Worm (Caenorhabditis elegans): ENCODE measurements around the gene suox-1.

The suox-1 gene

DNA sequence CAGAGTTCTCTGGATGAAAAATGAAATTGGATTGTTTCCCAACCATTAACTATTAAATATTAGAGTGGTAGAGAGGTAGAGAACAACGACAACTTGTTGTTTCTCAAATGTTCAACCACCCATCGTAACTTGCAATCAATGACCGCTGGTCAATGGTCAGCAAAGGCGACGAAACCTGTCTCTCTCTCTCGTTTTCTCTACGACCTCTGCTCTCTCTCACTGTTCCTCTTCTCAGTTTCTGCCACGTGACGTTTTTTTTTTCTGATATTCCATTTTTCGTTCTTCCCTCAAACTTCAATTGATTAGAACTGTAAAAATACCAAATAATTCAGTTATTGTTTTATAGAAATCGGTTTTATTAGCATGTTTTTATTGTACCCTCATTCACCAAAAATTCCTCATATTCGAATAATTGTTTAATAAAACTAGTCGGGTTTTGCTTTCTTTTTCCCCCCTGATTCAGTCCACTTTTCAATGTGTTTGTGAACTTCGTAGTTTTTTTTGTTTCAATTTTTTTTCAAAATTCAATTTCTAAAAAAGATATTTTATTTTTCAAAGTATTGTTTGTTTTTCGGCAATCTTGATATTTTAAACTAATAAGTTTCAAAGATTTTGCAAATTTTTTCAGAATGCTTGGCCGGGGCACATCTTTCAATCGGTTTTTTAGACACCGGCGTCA is at the start of gene suox-1:
suox-1 (plus strand) TSS at position 629 of the 679 bp plus-strand sequence.
- TF ChIP-seq ets-7 (tag; optimal IDR thresholded peaks at IDR 0.05) (no peak), tbx-37 (GFP tag; conservative IDR thresholded peaks at IDR 0.05) (no peak), ceh-36 (tag; optimal IDR thresholded peaks at IDR 0.05) (no peak), B0310.2 (tag; optimal IDR thresholded peaks at IDR 0.05) (no peak), sea-1 (GFP tag; conservative IDR thresholded peaks at IDR 0.05) (no peak), tbx-11 (GFP tag; IDR thresholded peaks at IDR 0.05) (no peak), F13C5.2 (tag; optimal IDR thresholded peaks at IDR 0.05) (no peak)

DNA sequence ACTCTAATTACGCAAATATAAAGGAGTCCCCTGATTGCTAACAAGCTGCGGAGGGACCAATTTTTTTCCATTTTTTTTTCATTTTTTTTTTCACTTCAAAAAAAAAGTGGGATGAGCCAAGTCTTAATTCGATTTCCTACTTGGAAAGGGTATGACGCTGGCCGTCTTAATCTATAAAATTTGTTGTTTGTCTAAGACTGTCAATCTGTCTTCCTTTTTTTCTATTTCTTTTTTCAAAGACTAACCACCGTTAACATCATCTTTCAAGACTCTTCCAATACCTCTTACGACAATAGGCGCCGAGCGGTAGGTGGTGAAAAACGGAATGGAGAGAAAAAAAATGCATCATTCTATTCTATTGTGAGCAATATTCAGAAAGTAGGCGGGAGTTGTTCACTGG is 32.3 kb upstream of the suox-1 start:
- TF ChIP-seq ets-7 (tag; optimal IDR thresholded peaks at IDR 0.05) (no peak), hnd-1 (tag; optimal IDR thresholded peaks at IDR 0.05) (no peak)

DNA sequence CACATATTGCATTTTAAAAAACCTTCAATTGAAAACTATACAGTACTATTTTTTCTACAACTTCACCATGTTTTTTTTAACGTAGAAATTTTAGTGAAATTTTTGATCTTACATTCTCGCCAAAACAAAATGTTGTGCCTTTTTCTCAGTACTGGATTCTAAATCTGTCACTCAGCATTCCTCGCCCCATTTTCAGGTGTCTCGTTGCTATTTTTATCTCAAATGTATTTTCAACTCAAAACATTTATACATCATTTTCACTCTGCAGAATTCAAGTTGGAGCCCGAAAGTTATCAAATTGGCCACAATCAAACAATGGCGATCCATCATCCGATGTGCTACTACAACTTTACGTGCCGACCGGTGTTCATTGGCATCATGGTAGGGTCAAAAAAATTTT is 31.3 kb upstream of the suox-1 start, which contains the start of gene sprr-1:
sprr-1 (plus strand) TSS at position 269 of the 400 bp plus-strand sequence.
- no peak for TF ChIP-seq ama-1 (optimal IDR thresholded peaks at IDR 0.05)
- no peak for TF ChIP-seq aly-1 (tag; optimal IDR thresholded peaks at IDR 0.05)
- no peak for TF ChIP-seq sea-1 (GFP tag; conservative IDR thresholded peaks at IDR 0.05)
- no peak for TF ChIP-seq ceh-13 (GFP tag; optimal IDR thresholded peaks at IDR 0.05)
- TF ChIP-seq ets-7 (tag; optimal IDR thresholded peaks at IDR 0.05), result no peak
- TF ChIP-seq hmbx-1 (tag; optimal IDR thresholded peaks at IDR 0.05), result no peak
- no peak for TF ChIP-seq tbx-11 (GFP tag; IDR thresholded peaks at IDR 0.05)
- no peak for TF ChIP-seq tbx-37 (GFP tag; conservative IDR thresholded peaks at IDR 0.05)
- TF ChIP-seq flt-1 (GFP tag; IDR thresholded peaks at IDR 0.05), result no peak
- TF ChIP-seq hmg-4 (GFP tag; optimal IDR thresholded peaks at IDR 0.05), result no peak
- no peak for TF ChIP-seq pes-1 (GFP tag; IDR thresholded peaks at IDR 0.05)
- no peak for TF ChIP-seq scrt-1 (GFP tag; IDR thresholded peaks at IDR 0.05)
- no peak for TF ChIP-seq tra-4 (tag; optimal IDR thresholded peaks at IDR 0.05)
- no peak for TF ChIP-seq hnd-1 (tag; optimal IDR thresholded peaks at IDR 0.05)
- no peak for TF ChIP-seq F13C5.2 (tag; optimal IDR thresholded peaks at IDR 0.05)
- TF ChIP-seq ceh-36 (tag; optimal IDR thresholded peaks at IDR 0.05), result no peak
- no peak for TF ChIP-seq B0310.2 (tag; optimal IDR thresholded peaks at IDR 0.05)

DNA sequence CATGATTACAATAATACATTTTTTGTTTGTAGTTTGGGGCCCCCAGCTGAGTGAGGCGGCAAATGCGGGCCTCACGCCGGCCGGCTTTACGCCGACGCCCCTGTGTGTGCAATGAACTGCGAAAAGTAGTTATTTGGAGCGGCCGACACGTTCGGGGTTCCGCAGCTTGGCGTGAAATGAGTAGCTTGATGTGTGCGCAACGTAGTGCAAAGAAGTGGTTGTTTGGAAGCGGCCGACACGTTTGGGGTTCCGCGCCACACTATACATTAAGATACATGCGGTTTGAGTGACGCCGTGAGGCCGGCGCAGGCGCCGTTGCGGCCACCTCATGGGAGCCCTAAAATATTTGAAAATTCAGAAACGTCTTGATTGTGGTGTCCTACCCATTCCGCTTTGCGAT is 28.7 kb upstream of the suox-1 start:
- TF ChIP-seq hnd-1 (tag; optimal IDR thresholded peaks at IDR 0.05) (no peak), ceh-13 (GFP tag; optimal IDR thresholded peaks at IDR 0.05) (no peak), ceh-36 (tag; optimal IDR thresholded peaks at IDR 0.05) (no peak), ets-7 (tag; optimal IDR thresholded peaks at IDR 0.05) (no peak)

DNA sequence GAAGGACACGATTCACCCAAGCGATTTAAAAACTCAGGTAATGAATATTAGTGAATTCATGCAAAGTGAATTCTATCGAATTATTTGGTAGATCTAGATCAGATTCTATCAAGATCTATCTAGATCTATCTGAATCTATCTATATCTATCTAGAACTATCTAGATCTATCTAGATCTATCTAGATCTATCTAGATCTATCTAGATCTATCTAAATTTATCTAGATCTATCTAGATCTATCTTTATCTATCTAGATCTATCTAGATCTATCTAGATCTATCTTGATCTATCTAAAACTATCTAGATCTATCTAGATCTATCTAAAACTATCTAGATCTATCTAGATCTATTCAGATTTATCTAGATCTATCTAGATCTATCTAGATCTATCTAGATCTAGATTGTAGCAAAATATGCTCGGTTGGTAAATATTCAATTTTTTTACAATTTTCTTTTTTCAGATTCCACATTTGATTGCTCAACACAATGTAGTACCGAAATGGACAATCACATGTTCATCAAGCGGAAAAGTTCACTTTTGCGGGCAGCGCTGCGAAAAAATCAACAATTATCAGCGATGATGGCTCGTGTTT is 27.3 kb upstream of the suox-1 start:
- no peak for TF ChIP-seq tra-4 (tag; optimal IDR thresholded peaks at IDR 0.05)
- TF ChIP-seq ets-7 (tag; optimal IDR thresholded peaks at IDR 0.05), result no peak
- no peak for TF ChIP-seq flt-1 (GFP tag; IDR thresholded peaks at IDR 0.05)
- TF ChIP-seq hmbx-1 (tag; optimal IDR thresholded peaks at IDR 0.05), result no peak
- TF ChIP-seq ceh-13 (GFP tag; optimal IDR thresholded peaks at IDR 0.05), result no peak
- no peak for TF ChIP-seq sea-1 (GFP tag; conservative IDR thresholded peaks at IDR 0.05)
- no peak for TF ChIP-seq pes-1 (GFP tag; IDR thresholded peaks at IDR 0.05)
- TF ChIP-seq scrt-1 (GFP tag; IDR thresholded peaks at IDR 0.05), result no peak
- no peak for TF ChIP-seq tbx-37 (GFP tag; conservative IDR thresholded peaks at IDR 0.05)
- no peak for TF ChIP-seq ama-1 (optimal IDR thresholded peaks at IDR 0.05)
- TF ChIP-seq F13C5.2 (tag; optimal IDR thresholded peaks at IDR 0.05), result no peak
- no peak for TF ChIP-seq hmg-4 (GFP tag; optimal IDR thresholded peaks at IDR 0.05)
- no peak for TF ChIP-seq ceh-36 (tag; optimal IDR thresholded peaks at IDR 0.05)

DNA sequence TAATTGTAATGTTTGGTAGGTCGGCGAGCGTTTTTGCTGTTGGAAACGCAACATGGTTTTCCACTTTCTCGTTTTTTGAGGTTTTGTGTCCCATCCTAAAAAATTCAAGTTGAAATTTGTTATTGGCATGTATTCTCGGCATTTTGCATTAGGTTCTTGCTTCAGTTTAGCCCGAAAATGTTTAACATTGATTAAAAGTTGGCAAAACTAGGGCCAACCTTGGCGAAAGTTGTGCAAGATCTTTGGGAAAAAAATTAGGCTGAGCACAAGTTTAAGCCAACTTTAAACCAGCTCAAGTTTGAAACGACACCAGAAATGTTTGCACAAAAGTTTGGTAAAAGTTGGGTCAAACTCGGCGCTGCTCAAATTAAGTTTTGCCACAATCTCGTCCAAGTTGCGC is 20.0 kb upstream of the suox-1 start, which contains the start of gene exc-1:
exc-1 (minus strand) TSS at position 101 of the 400 bp plus-strand sequence.
- no peak for TF ChIP-seq hnd-1 (tag; optimal IDR thresholded peaks at IDR 0.05)
- TF ChIP-seq tbx-37 (GFP tag; conservative IDR thresholded peaks at IDR 0.05), result no peak
- no peak for TF ChIP-seq flt-1 (GFP tag; IDR thresholded peaks at IDR 0.05)
- TF ChIP-seq ama-1 (optimal IDR thresholded peaks at IDR 0.05), result no peak
- TF ChIP-seq pes-1 (GFP tag; IDR thresholded peaks at IDR 0.05), result no peak
- TF ChIP-seq aly-1 (tag; optimal IDR thresholded peaks at IDR 0.05), result no peak
- no peak for TF ChIP-seq tbx-11 (GFP tag; IDR thresholded peaks at IDR 0.05)
- no peak for TF ChIP-seq hmg-4 (GFP tag; optimal IDR thresholded peaks at IDR 0.05)
- no peak for TF ChIP-seq ets-7 (tag; optimal IDR thresholded peaks at IDR 0.05)
- no peak for TF ChIP-seq ceh-13 (GFP tag; optimal IDR thresholded peaks at IDR 0.05)
- TF ChIP-seq hmbx-1 (tag; optimal IDR thresholded peaks at IDR 0.05), result no peak
- no peak for TF ChIP-seq ceh-36 (tag; optimal IDR thresholded peaks at IDR 0.05)
- TF ChIP-seq tra-4 (tag; optimal IDR thresholded peaks at IDR 0.05), result no peak
- TF ChIP-seq scrt-1 (GFP tag; IDR thresholded peaks at IDR 0.05), result no peak
- TF ChIP-seq sea-1 (GFP tag; conservative IDR thresholded peaks at IDR 0.05), result no peak
- no peak for TF ChIP-seq F13C5.2 (tag; optimal IDR thresholded peaks at IDR 0.05)
- no peak for TF ChIP-seq B0310.2 (tag; optimal IDR thresholded peaks at IDR 0.05)

DNA sequence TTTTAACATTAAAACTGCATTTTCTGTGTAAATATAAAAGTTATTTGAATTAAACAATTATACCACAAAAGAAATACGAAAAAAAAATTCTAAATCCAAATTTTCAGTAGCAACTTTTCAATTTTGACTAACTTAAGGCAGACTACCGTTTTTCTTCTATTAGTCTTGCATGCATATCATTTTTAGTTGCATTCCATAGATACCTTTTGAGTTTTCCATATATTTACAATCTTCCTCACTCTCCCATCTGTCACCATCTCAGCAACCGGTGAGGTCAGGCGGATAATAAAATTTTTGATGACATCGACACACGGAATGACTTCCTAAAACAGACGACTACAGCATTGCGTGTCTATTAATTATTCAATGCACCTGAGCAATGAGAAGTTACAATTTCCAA is 18.6 kb upstream of the suox-1 start, which contains the start of gene gcy-36:
gcy-36 (plus strand) TSS at position 301 of the 400 bp plus-strand sequence.
- TF ChIP-seq flt-1 (GFP tag; IDR thresholded peaks at IDR 0.05) (no peak), F13C5.2 (tag; optimal IDR thresholded peaks at IDR 0.05) (no peak), scrt-1 (GFP tag; IDR thresholded peaks at IDR 0.05) (no peak), pes-1 (GFP tag; IDR thresholded peaks at IDR 0.05) (no peak)

DNA sequence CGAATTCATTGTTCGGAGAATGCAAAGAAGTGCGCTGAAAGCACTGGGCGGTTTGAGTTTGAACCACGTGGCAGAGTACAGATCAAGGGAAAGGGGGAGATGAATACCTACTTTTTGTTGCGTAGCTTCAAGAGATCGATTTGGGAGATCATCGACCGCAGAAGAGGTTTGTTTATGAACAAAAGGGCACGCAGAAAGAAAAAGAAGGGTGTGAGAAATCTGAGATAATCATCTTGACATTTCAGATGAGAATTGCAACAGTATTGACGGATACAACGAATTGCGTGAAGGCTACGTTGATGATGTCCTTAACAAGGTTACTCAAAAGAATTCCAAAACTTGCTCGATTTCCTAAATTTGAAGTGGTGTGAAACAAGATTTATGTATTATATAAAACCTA is 12.1 kb upstream of the suox-1 start:
- TF ChIP-seq tbx-11 (GFP tag; IDR thresholded peaks at IDR 0.05), result no peak
- TF ChIP-seq scrt-1 (GFP tag; IDR thresholded peaks at IDR 0.05), result no peak
- no peak for TF ChIP-seq ceh-13 (GFP tag; optimal IDR thresholded peaks at IDR 0.05)
- no peak for TF ChIP-seq ets-7 (tag; optimal IDR thresholded peaks at IDR 0.05)
- no peak for TF ChIP-seq pes-1 (GFP tag; IDR thresholded peaks at IDR 0.05)
- TF ChIP-seq tbx-37 (GFP tag; conservative IDR thresholded peaks at IDR 0.05), result no peak
- TF ChIP-seq flt-1 (GFP tag; IDR thresholded peaks at IDR 0.05), result no peak
- TF ChIP-seq F13C5.2 (tag; optimal IDR thresholded peaks at IDR 0.05), result no peak
- TF ChIP-seq ama-1 (optimal IDR thresholded peaks at IDR 0.05), result no peak
- no peak for TF ChIP-seq hnd-1 (tag; optimal IDR thresholded peaks at IDR 0.05)
- no peak for TF ChIP-seq tra-4 (tag; optimal IDR thresholded peaks at IDR 0.05)
- no peak for TF ChIP-seq ceh-36 (tag; optimal IDR thresholded peaks at IDR 0.05)
- no peak for TF ChIP-seq sea-1 (GFP tag; conservative IDR thresholded peaks at IDR 0.05)
- TF ChIP-seq aly-1 (tag; optimal IDR thresholded peaks at IDR 0.05), result no peak
- no peak for TF ChIP-seq hmbx-1 (tag; optimal IDR thresholded peaks at IDR 0.05)
- TF ChIP-seq hmg-4 (GFP tag; optimal IDR thresholded peaks at IDR 0.05), result no peak
- TF ChIP-seq B0310.2 (tag; optimal IDR thresholded peaks at IDR 0.05), result no peak
